Fruit fly (Drosophila melanogaster) whole organism, wandering third instar larva: Measurements from ENCODE around the gene CG14567.

ENCODE experiments used
- Abd-B ChIP-seq: fragments of >200 bp; optimal IDR thresholded peaks from 2 replicates; lab custom pipeline; 2017; ENCODE audit warnings: missing biosample characterization, missing genetic modification characterization
- Hr78 ChIP-seq: fragments of >200 bp; optimal IDR thresholded peaks from 2 replicates; lab custom pipeline; 2017; ENCODE audit warnings: missing biosample characterization, missing genetic modification characterization
- OdsH ChIP-seq: fragments of 200-800 bp; sonication (Bioruptor generic); optimal IDR thresholded peaks from 2 replicates; lab custom pipeline; 2016; ENCODE audit warnings: missing biosample characterization, mild to moderate bottlenecking, missing genetic modification characterization
- dmrt93B ChIP-seq: fragments of 200-800 bp; sonication (Bioruptor generic); optimal IDR thresholded peaks from 2 replicates; lab custom pipeline; 2018; ENCODE audit warnings: missing biosample characterization, mild to moderate bottlenecking, missing genetic modification characterization
- ey ChIP-seq: fragments of 200-800 bp; sonication (Bioruptor generic); optimal IDR thresholded peaks from 2 replicates; lab custom pipeline; 2016; ENCODE audit warnings: missing biosample characterization, missing genetic modification characterization
- psq ChIP-seq: fragments of 200-800 bp; sonication (Bioruptor generic); optimal IDR thresholded peaks from 3 replicates; lab custom pipeline; 2017; ENCODE audit warnings: missing biosample characterization, mild to moderate bottlenecking, missing genetic modification characterization, moderate library complexity
- sv ChIP-seq: fragments of 200-800 bp; sonication (Bioruptor generic); optimal IDR thresholded peaks from 3 replicates; lab custom pipeline; 2016; ENCODE audit warnings: missing biosample characterization, missing genetic modification characterization

dm6 chr3L:21741234-21741633 is 3.0 kb upstream of the CG14567 start, which contains the start of gene CG14572:
- TF ChIP-seq Abd-B (GFP tag; lab: Kevin White, UChicago) (no peak), sv (GFP tag; lab: Kevin White, UChicago) (no peak), OdsH (GFP tag; lab: Kevin White, UChicago) (no peak), Hr78 (GFP tag; lab: Kevin White, UChicago) (no peak), ey (GFP tag; lab: Kevin White, UChicago) (no peak), psq (GFP tag; lab: Kevin White, UChicago) (no peak), dmrt93B (GFP tag; lab: Kevin White, UChicago) (no peak)
